Worm (Caenorhabditis elegans) whole organism, mixed stage, embryonic: ENCODE data around the gene sulp-2.

Experiments
- mep-1 ChIP-seq: fragments of 150-350 bp; optimal IDR thresholded peaks from 2 replicates; lab custom pipeline; 2017; ENCODE audit warnings: missing biosample characterization, missing genetic modification reagents, missing genetic modification characterization, inconsistent platforms
- nhr-237 ChIP-seq: fragments of 150-350 bp; optimal IDR thresholded peaks from 2 replicates; lab custom pipeline; 2014; ENCODE audit warnings: missing biosample characterization, missing genetic modification characterization
- snpc-4 ChIP-seq: fragments of 150-350 bp; optimal IDR thresholded peaks from 2 replicates; lab custom pipeline; 2014; ENCODE audit warnings: missing biosample characterization, missing genetic modification characterization
- unc-39 ChIP-seq: fragments of 150-350 bp; optimal IDR thresholded peaks from 2 replicates; lab custom pipeline; 2014; ENCODE audit warnings: missing biosample characterization, missing genetic modification characterization

DNA sequence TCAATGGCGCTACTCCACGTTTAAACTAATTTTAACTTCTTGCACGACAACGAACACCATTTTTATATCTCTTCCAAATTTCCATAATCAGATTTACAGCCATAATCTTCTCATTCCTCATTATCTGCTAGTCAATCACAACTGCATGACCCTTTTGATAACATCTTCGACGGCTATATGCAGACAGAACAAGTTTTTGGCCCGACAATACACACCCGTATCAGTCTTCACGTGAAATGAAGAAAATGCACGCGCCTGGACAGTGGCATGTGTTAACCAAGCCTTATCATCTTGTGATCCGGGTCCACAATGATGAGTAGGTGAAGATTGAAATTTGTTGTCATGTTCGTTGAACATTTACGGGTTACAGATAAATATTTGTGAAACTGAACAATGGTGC, 46.5 kb upstream of the sulp-2 start:
- TF ChIP-seq snpc-4 (tag; lab: Kevin White, UChicago) = no peak
- TF ChIP-seq unc-39 (tag; lab: Kevin White, UChicago) = no peak
- TF ChIP-seq mep-1 = no peak
- no peak for TF ChIP-seq nhr-237 (tag; lab: Kevin White, UChicago)
